Worm (Caenorhabditis elegans) whole organism, young adult: ENCODE results near the gene rpap-3.

Experiments
- B0336.3 ChIP-seq: fragments of 200-800 bp; sonication (Bioruptor generic); IDR thresholded peaks from 2 replicates; pipeline ENCODE4 v1.3.6; 2022; ENCODE audit warnings: missing genetic modification characterization, missing compliant biosample characterization
- C17E4.6 ChIP-seq: fragments of 200-800 bp; sonication (Bioruptor generic); IDR thresholded peaks from 2 replicates; pipeline ENCODE4 v1.3.6; 2022; ENCODE audit warnings: missing genetic modification reagents, missing genetic modification characterization, missing compliant biosample characterization
- F23B12.7 ChIP-seq: sonication (generic microtip); optimal IDR thresholded peaks from 2 replicates; lab custom pipeline; 2017; ENCODE audit warnings: missing genetic modification characterization, mild to moderate bottlenecking, missing compliant biosample characterization, antibody characterized with exemption, moderate library complexity; ENCODE audit not compliant: insufficient read depth
- F33H1.4 ChIP-seq: fragments of 200-800 bp; sonication (Bioruptor generic); IDR thresholded peaks from 2 replicates; pipeline ENCODE4 v1.3.6; 2022; ENCODE audit warnings: missing genetic modification reagents, missing genetic modification characterization, missing compliant biosample characterization
- F52B5.7 ChIP-seq: sonication (generic microtip); optimal IDR thresholded peaks from 2 replicates; lab custom pipeline; 2016; ENCODE audit warnings: mild to moderate bottlenecking, missing genetic modification characterization, missing compliant biosample characterization
- K12H6.12 ChIP-seq: fragments of 200-800 bp; sonication (Bioruptor generic); optimal IDR thresholded peaks from 2 replicates; lab custom pipeline; 2018; ENCODE audit warnings: mild to moderate bottlenecking, missing genetic modification characterization, missing compliant biosample characterization
- T26A5.8 ChIP-seq: sonication (generic microtip); optimal IDR thresholded peaks from 2 replicates; lab custom pipeline; 2016; ENCODE audit warnings: missing genetic modification characterization, missing compliant biosample characterization
- Y53G8AR.9 ChIP-seq: fragments of 200-800 bp; sonication (Bioruptor generic); conservative IDR thresholded peaks from 2 replicates; pipeline ENCODE4 v1.3.6; 2022; ENCODE audit warnings: missing genetic modification reagents, missing genetic modification characterization, missing compliant biosample characterization
- Y56A3A.18 ChIP-seq: fragments of 200-800 bp; sonication (Bioruptor generic); IDR thresholded peaks from 2 replicates; pipeline ENCODE4 v1.3.6; 2022; ENCODE audit warnings: missing genetic modification reagents, missing genetic modification characterization, missing compliant biosample characterization
- akir-1 ChIP-seq: fragments of 200-800 bp; sonication (Bioruptor generic); optimal IDR thresholded peaks from 2 replicates; lab custom pipeline; 2018; ENCODE audit warnings: mild to moderate bottlenecking, missing genetic modification characterization, moderate library complexity, missing compliant biosample characterization
- aptf-2 ChIP-seq: fragments of 200-800 bp; sonication (Bioruptor generic); conservative IDR thresholded peaks from 2 replicates; pipeline ENCODE4 v1.3.6; 2022; ENCODE audit warnings: missing genetic modification reagents, missing genetic modification characterization, missing compliant biosample characterization
- attf-6 ChIP-seq: fragments of 200-800 bp; sonication (Bioruptor generic); IDR thresholded peaks from 2 replicates; pipeline ENCODE4 v1.3.6; 2022; ENCODE audit warnings: missing genetic modification reagents, missing genetic modification characterization, missing compliant biosample characterization
- bed-2 ChIP-seq: fragments of 200-800 bp; sonication (Bioruptor generic); IDR thresholded peaks from 2 replicates; pipeline ENCODE4 v1.3.6; 2022; ENCODE audit warnings: missing genetic modification reagents, missing genetic modification characterization, missing compliant biosample characterization
- ccch-3 ChIP-seq: fragments of 200-800 bp; sonication (Bioruptor generic); optimal IDR thresholded peaks from 2 replicates; lab custom pipeline; 2018; ENCODE audit warnings: mild to moderate bottlenecking, missing genetic modification characterization, missing compliant biosample characterization
- cebp-1 ChIP-seq, 2 experiments: fragments of 200-800 bp in 1 of 2; sonication (Bioruptor generic) in 1 of 2; sonication (generic microtip) in 1 of 2; IDR thresholded peaks in 1 of 2; optimal IDR thresholded peaks in 1 of 2; 2 replicates each; pipeline versions ENCODE4 v1.3.6 to Lab custom; 2017 to 2022; ENCODE audit warnings: missing compliant biosample characterization in 2 of 2, missing genetic modification characterization in 2 of 2, mild to moderate bottlenecking in 1 of 2, missing genetic modification reagents in 1 of 2, moderate library complexity in 1 of 2
- ceh-100 ChIP-seq: fragments of 200-800 bp; sonication (Bioruptor generic); IDR thresholded peaks from 2 replicates; pipeline ENCODE4 v1.3.6; 2022; ENCODE audit warnings: missing genetic modification reagents, missing genetic modification characterization, missing compliant biosample characterization
- ceh-40 ChIP-seq: fragments of 200-800 bp; sonication (Bioruptor generic); IDR thresholded peaks from 2 replicates; pipeline ENCODE4 v1.3.6; 2022; ENCODE audit warnings: missing genetic modification characterization, missing compliant biosample characterization
- ceh-79 ChIP-seq: sonication (generic microtip); optimal IDR thresholded peaks from 2 replicates; lab custom pipeline; 2017; ENCODE audit warnings: mild to moderate bottlenecking, missing genetic modification characterization, missing compliant biosample characterization
- dpl-1 ChIP-seq: fragments of 150-350 bp; optimal IDR thresholded peaks from 2 replicates; lab custom pipeline; 2014; ENCODE audit warnings: missing biosample characterization, missing genetic modification reagents, missing genetic modification characterization
- egl-44 ChIP-seq: fragments of 200-800 bp; sonication (Bioruptor generic); IDR thresholded peaks from 2 replicates; pipeline ENCODE4 v1.3.6; 2022; ENCODE audit warnings: missing genetic modification reagents, missing genetic modification characterization, missing compliant biosample characterization
- egrh-3 ChIP-seq: fragments of 200-800 bp; sonication (Bioruptor generic); IDR thresholded peaks from 2 replicates; pipeline ENCODE4 v1.3.6; 2022; ENCODE audit warnings: missing genetic modification reagents, missing genetic modification characterization, missing compliant biosample characterization
- ekl-4 ChIP-seq: fragments of 200-800 bp; sonication (Bioruptor generic); IDR thresholded peaks from 2 replicates; pipeline ENCODE4 v1.3.6; 2022; ENCODE audit warnings: missing genetic modification reagents, missing genetic modification characterization, missing compliant biosample characterization
- hrde-1 ChIP-seq: sonication (generic microtip); optimal IDR thresholded peaks from 2 replicates; lab custom pipeline; 2016; ENCODE audit warnings: missing genetic modification characterization, mild to moderate bottlenecking, missing compliant biosample characterization, moderate library complexity, missing genotype, missing genetic modification reagents, borderline replicate concordance
- hsf-1 ChIP-seq: fragments of 200-800 bp; sonication (Bioruptor generic); IDR thresholded peaks from 2 replicates; pipeline ENCODE4 v1.3.6; 2022; ENCODE audit warnings: missing genetic modification reagents, missing genetic modification characterization, missing compliant biosample characterization
- let-607 ChIP-seq, 2 experiments: fragments of 200-800 bp in 1 of 2; sonication (Bioruptor generic) in 1 of 2; sonication (generic microtip) in 1 of 2; optimal IDR thresholded peaks; 2 replicates each; lab custom pipeline; 2016 to 2018; ENCODE audit warnings: mild to moderate bottlenecking in 2 of 2, missing compliant biosample characterization in 2 of 2, missing genetic modification characterization in 2 of 2, moderate library complexity in 2 of 2, missing genotype in 1 of 2
- madf-10 ChIP-seq: sonication (generic microtip); optimal IDR thresholded peaks from 2 replicates; lab custom pipeline; 2016; ENCODE audit warnings: mild to moderate bottlenecking, missing genetic modification characterization, missing compliant biosample characterization
- madf-6 ChIP-seq: fragments of 200-800 bp; sonication (Bioruptor generic); IDR thresholded peaks from 2 replicates; pipeline ENCODE4 v1.3.6; 2022; ENCODE audit warnings: missing genetic modification reagents, missing genetic modification characterization, missing compliant biosample characterization
- madf-8 ChIP-seq: fragments of 200-800 bp; sonication (Bioruptor generic); conservative IDR thresholded peaks from 2 replicates; pipeline ENCODE4 v1.3.6; 2022; ENCODE audit warnings: missing genetic modification reagents, missing genetic modification characterization, missing compliant biosample characterization
- nfya-2 ChIP-seq: fragments of 200-800 bp; sonication (Bioruptor generic); IDR thresholded peaks from 2 replicates; pipeline ENCODE4 v1.3.6; 2022; ENCODE audit warnings: missing genetic modification reagents, missing genetic modification characterization, missing compliant biosample characterization
- nhr-80 ChIP-seq: sonication (generic microtip); optimal IDR thresholded peaks from 2 replicates; lab custom pipeline; 2016; ENCODE audit warnings: missing genetic modification characterization, missing compliant biosample characterization
- nhr-90 ChIP-seq: sonication (generic microtip); optimal IDR thresholded peaks from 2 replicates; lab custom pipeline; 2016; ENCODE audit warnings: missing genotype, mild to moderate bottlenecking, missing genetic modification characterization, missing compliant biosample characterization
- repo-1 ChIP-seq: sonication (generic microtip); optimal IDR thresholded peaks from 2 replicates; lab custom pipeline; 2017; ENCODE audit warnings: mild to moderate bottlenecking, missing genetic modification characterization, missing compliant biosample characterization
- snpc-1.1 ChIP-seq: sonication (generic microtip); optimal IDR thresholded peaks from 2 replicates; lab custom pipeline; 2017; ENCODE audit warnings: missing genetic modification characterization, mild to moderate bottlenecking, missing compliant biosample characterization, antibody characterized with exemption, moderate library complexity, missing genotype, missing genetic modification reagents; ENCODE audit not compliant: insufficient read depth
- snpc-1.3 ChIP-seq: sonication (generic microtip); optimal IDR thresholded peaks from 2 replicates; lab custom pipeline; 2017; ENCODE audit warnings: missing genetic modification characterization, mild to moderate bottlenecking, missing compliant biosample characterization, antibody characterized with exemption, moderate library complexity, missing genotype, missing genetic modification reagents; ENCODE audit not compliant: insufficient read depth
- snpc-3.4 ChIP-seq: sonication (generic microtip); optimal IDR thresholded peaks from 2 replicates; lab custom pipeline; 2017; ENCODE audit warnings: missing genetic modification characterization, mild to moderate bottlenecking, missing compliant biosample characterization, antibody characterized with exemption, moderate library complexity, missing genotype, missing genetic modification reagents
- snpc-4 ChIP-seq, 5 experiments: fragments of 150-350 bp in 1 of 5; sonication (generic microtip) in 4 of 5; optimal IDR thresholded peaks; 2 replicates each; lab custom pipeline; 2014 to 2018; ENCODE audit warnings: missing genetic modification characterization in 5 of 5, missing biosample characterization in 3 of 5, antibody characterized with exemption in 2 of 5, mild to moderate bottlenecking in 2 of 5, missing compliant biosample characterization in 2 of 5, missing genotype in 2 of 5, moderate library complexity in 2 of 5, missing genetic modification reagents in 1 of 5
- tbx-9 ChIP-seq: sonication (generic microtip); optimal IDR thresholded peaks from 2 replicates; lab custom pipeline; 2016; ENCODE audit warnings: borderline replicate concordance, missing genetic modification characterization, inconsistent platforms, missing compliant biosample characterization
- tlf-1 ChIP-seq: fragments of 200-800 bp; sonication (Bioruptor generic); optimal IDR thresholded peaks from 2 replicates; lab custom pipeline; 2018; ENCODE audit warnings: mild to moderate bottlenecking, missing genetic modification characterization, missing compliant biosample characterization
- unc-62 ChIP-seq: fragments of 150-350 bp; optimal IDR thresholded peaks from 2 replicates; lab custom pipeline; 2014; ENCODE audit warnings: missing biosample characterization, missing genetic modification reagents, missing genetic modification characterization
- xnd-1 ChIP-seq: sonication (generic microtip); optimal IDR thresholded peaks from 2 replicates; lab custom pipeline; 2016; ENCODE audit warnings: missing genotype, missing genetic modification reagents, missing genetic modification characterization, missing compliant biosample characterization
- ztf-18 ChIP-seq: sonication (generic microtip); optimal IDR thresholded peaks from 2 replicates; lab custom pipeline; 2016; ENCODE audit warnings: missing genotype, mild to moderate bottlenecking, missing genetic modification characterization, missing compliant biosample characterization
- ztf-22 ChIP-seq: fragments of 200-800 bp; sonication (Bioruptor generic); optimal IDR thresholded peaks from 2 replicates; lab custom pipeline; 2018; ENCODE audit warnings: mild to moderate bottlenecking, missing genetic modification characterization, moderate library complexity, missing compliant biosample characterization
- ztf-3 ChIP-seq: fragments of 200-800 bp; sonication (Bioruptor generic); optimal IDR thresholded peaks from 2 replicates; lab custom pipeline; 2018; ENCODE audit warnings: mild to moderate bottlenecking, missing genetic modification characterization, missing compliant biosample characterization
- ztf-6 ChIP-seq: fragments of 200-800 bp; sonication (Bioruptor generic); IDR thresholded peaks from 2 replicates; pipeline ENCODE4 v1.3.6; 2022; ENCODE audit warnings: missing genetic modification reagents, missing genetic modification characterization, missing compliant biosample characterization

Gene rpap-3

ce11 chrIV:7800338-7800737 lies 21.6 kb upstream of the rpap-3 start (continued):
- TF ChIP-seq ekl-4 (GFP tag; lab: Robert Waterston, UW) (peak; percentile 82), nhr-80 (tag; lab: Kevin White, UChicago) (no peak), F23B12.7 (tag; lab: Kevin White, UChicago) (no peak), Y53G8AR.9 (GFP tag; lab: Robert Waterston, UW) (peak; percentile 86), Y56A3A.18 (GFP tag; lab: Robert Waterston, UW) (0 out of 2 replicates have a peak, but pooled peaks have one; percentile 47), tbx-9 (tag; lab: Kevin White, UChicago) (no peak), tlf-1 (GFP tag; lab: Kevin White, UChicago) (peak; percentile 43), snpc-4 (GFP tag; optimal IDR thresholded peaks at IDR 0.05; lab: Kevin White, UChicago) (peak; percentile 39), snpc-4 (tag; optimal IDR thresholded peaks at IDR 0.05; lab: Kevin White, UChicago) (peak in 2 of 4 experiments; percentile 21 to 42), C17E4.6 (peak; percentile 74), ztf-22 (no peak), ztf-18 (tag; lab: Kevin White, UChicago) (no peak), dpl-1 (GFP tag; lab: Kevin White, UChicago) (no peak), snpc-3.4 (peak; percentile 45), cebp-1 (GFP tag; IDR thresholded peaks at IDR 0.05; lab: Robert Waterston, UW) (no peak), cebp-1 (tag; optimal IDR thresholded peaks at IDR 0.05; lab: Kevin White, UChicago) (no peak), unc-62 (GFP tag; lab: Kevin White, UChicago) (no peak), repo-1 (tag; lab: Kevin White, UChicago) (no peak), T26A5.8 (tag; lab: Kevin White, UChicago) (peak; percentile 20), F52B5.7 (no peak), bed-2 (GFP tag; lab: Robert Waterston, UW) (no peak), madf-10 (tag; lab: Kevin White, UChicago) (no peak), xnd-1 (tag; lab: Kevin White, UChicago) (peak; percentile 32), ccch-3 (GFP tag; lab: Kevin White, UChicago) (no peak), ceh-100 (GFP tag; lab: Robert Waterston, UW) (peak; percentile 48), K12H6.12 (tag; lab: Kevin White, UChicago) (no peak)

ce11 chrIV:7796432-7797113 lies 17.8 kb upstream of the rpap-3 start, which contains the start of gene sgo-1:
Gene sgo-1 (minus strand): TSS chrIV:7796482.
- TF ChIP-seq ceh-79 (tag; lab: Kevin White, UChicago) (no peak), F52B5.7 (no peak), snpc-1.1 (tag; lab: Kevin White, UChicago) (peak; percentile 53), egrh-3 (GFP tag; lab: Robert Waterston, UW) (no peak), Y53G8AR.9 (GFP tag; lab: Robert Waterston, UW) (peak; percentile 90), ztf-3 (GFP tag; lab: Kevin White, UChicago) (no peak), let-607 (tag; optimal IDR thresholded peaks at IDR 0.05; lab: Kevin White, UChicago) (no peak), hsf-1 (peak; percentile 92), egl-44 (GFP tag; lab: Robert Waterston, UW) (no peak), madf-8 (GFP tag; lab: Robert Waterston, UW) (peak; percentile 98), nhr-90 (tag; lab: Kevin White, UChicago) (no peak), B0336.3 (GFP tag; lab: Robert Waterston, UW) (peak; percentile 87), ztf-6 (GFP tag; lab: Robert Waterston, UW) (no peak), madf-6 (GFP tag; lab: Robert Waterston, UW) (peak; percentile 100), dpl-1 (GFP tag; lab: Kevin White, UChicago) (peak; percentile 95), akir-1 (GFP tag; lab: Kevin White, UChicago) (no peak), snpc-1.3 (tag; lab: Kevin White, UChicago) (peak; percentile 85), F33H1.4 (GFP tag; lab: Robert Waterston, UW) (peak; percentile 100), ceh-40 (no peak), aptf-2 (no peak), attf-6 (peak; percentile 85), nfya-2 (GFP tag; lab: Robert Waterston, UW) (peak; percentile 70; the same call in 1 of the 2 replicates), hrde-1 (tag; lab: Kevin White, UChicago) (peak; percentile 69), bed-2 (GFP tag; lab: Robert Waterston, UW) (no peak), nhr-80 (tag; lab: Kevin White, UChicago) (no peak)
